Fruit fly (Drosophila melanogaster): ENCODE data around the gene Tcs6.

- TF ChIP-seq CG7101 (tag; optimal IDR thresholded peaks at IDR 0.05) = no peak
- TF ChIP-seq cnc (optimal IDR thresholded peaks at IDR 0.05) = no peak
- no peak for TF ChIP-seq Mnt (GFP tag; optimal IDR thresholded peaks at IDR 0.05)
- TF ChIP-seq Crg-1 (GFP tag; optimal IDR thresholded peaks at IDR 0.05) = no peak
- TF ChIP-seq Clk (GFP tag; optimal IDR thresholded peaks at IDR 0.05) = no peak
- no peak for TF ChIP-seq kay (GFP tag; ENCODE audit: borderline replicate concordance)
- no peak for TF ChIP-seq CG12768 (GFP tag; optimal IDR thresholded peaks at IDR 0.05)
- TF ChIP-seq tj (GFP tag; optimal IDR thresholded peaks at IDR 0.05) = no peak
- no peak for TF ChIP-seq CG1620 (GFP tag; optimal IDR thresholded peaks at IDR 0.05)
- TF ChIP-seq pad (GFP tag; optimal IDR thresholded peaks at IDR 0.05) = no peak
Observed at dm6 chr3R:26037899-26038298, 20.1 kb downstream of the Tcs6 start.
